Worm (Caenorhabditis elegans) whole organism, L1 larva: ENCODE data around the gene T12A7.2.

ENCODE experiments used
- C16A3.4 ChIP-seq: fragments of 150-350 bp; optimal IDR thresholded peaks from 2 replicates; lab custom pipeline; 2014; ENCODE audit warnings: missing biosample characterization, missing genetic modification characterization
- C34B4.2 ChIP-seq: sonication (generic microtip); optimal IDR thresholded peaks from 2 replicates; lab custom pipeline; 2017; ENCODE audit warnings: mild to moderate bottlenecking, missing genetic modification characterization, missing compliant biosample characterization
- alr-1 ChIP-seq: fragments of 200-800 bp; sonication (Bioruptor generic); optimal IDR thresholded peaks from 2 replicates; lab custom pipeline; 2018; ENCODE audit warnings: borderline replicate concordance, mild to moderate bottlenecking, missing genetic modification characterization, missing compliant biosample characterization
- ama-1 ChIP-seq: fragments of 150-350 bp; optimal IDR thresholded peaks from 2 replicates; lab custom pipeline; 2014
- blmp-1 ChIP-seq: fragments of 150-350 bp; optimal IDR thresholded peaks from 2 replicates; lab custom pipeline; 2014; ENCODE audit warnings: missing biosample characterization, missing genetic modification characterization
- ceh-8 ChIP-seq: fragments of 200-800 bp; sonication (Bioruptor generic); optimal IDR thresholded peaks from 2 replicates; lab custom pipeline; 2018; ENCODE audit warnings: mild to moderate bottlenecking, missing genetic modification characterization, moderate library complexity, missing compliant biosample characterization
- ceh-82 ChIP-seq, 3 experiments: fragments of 150-350 bp in 1 of 3; sonication (generic microtip) in 2 of 3; optimal IDR thresholded peaks; 2 replicates each; lab custom pipeline; 2014 to 2017; ENCODE audit warnings: missing biosample characterization in 3 of 3, missing genetic modification characterization in 3 of 3
- ceh-88 ChIP-seq: fragments of 200-800 bp; sonication (Bioruptor generic); IDR thresholded peaks from 2 replicates; pipeline ENCODE4 v1.3.6; 2022; ENCODE audit warnings: missing genetic modification characterization, missing compliant biosample characterization
- ceh-90 ChIP-seq: sonication (generic microtip); optimal IDR thresholded peaks from 2 replicates; lab custom pipeline; 2016; ENCODE audit warnings: missing genetic modification characterization, missing compliant biosample characterization
- ces-1 ChIP-seq: fragments of 150-350 bp; optimal IDR thresholded peaks from 2 replicates; lab custom pipeline; 2014; ENCODE audit warnings: missing biosample characterization, missing genetic modification reagents, missing genetic modification characterization
- egl-27 ChIP-seq, 2 experiments: fragments of 150-350 bp in 1 of 2; sonication (generic microtip); optimal IDR thresholded peaks; 3 replicates each; lab custom pipeline; 2017 to 2018; ENCODE audit warnings: missing biosample characterization in 2 of 2, missing genetic modification characterization in 2 of 2, missing genetic modification reagents in 2 of 2
- elt-2 ChIP-seq: sonication (generic microtip); optimal IDR thresholded peaks from 2 replicates; lab custom pipeline; 2016; ENCODE audit warnings: missing genetic modification characterization, mild to moderate bottlenecking, inconsistent platforms, missing compliant biosample characterization, missing genetic modification reagents
- elt-3 ChIP-seq, 6 experiments: fragments of 150-350 bp in 1 of 6; sonication (generic microtip); optimal IDR thresholded peaks; 2 replicates each; lab custom pipeline; 2017 to 2018; ENCODE audit warnings: missing biosample characterization in 6 of 6, missing genetic modification characterization in 6 of 6, inconsistent platforms in 1 of 6
- fkh-10 ChIP-seq: sonication (generic microtip); optimal IDR thresholded peaks from 2 replicates; lab custom pipeline; 2017; ENCODE audit warnings: missing biosample characterization, missing genetic modification reagents, missing genetic modification characterization
- fkh-8 ChIP-seq: sonication (generic microtip); optimal IDR thresholded peaks from 2 replicates; lab custom pipeline; 2016; ENCODE audit warnings: mild to moderate bottlenecking, missing genetic modification characterization, missing compliant biosample characterization
- hlh-17 ChIP-seq: fragments of 200-800 bp; sonication (Bioruptor generic); optimal IDR thresholded peaks from 2 replicates; lab custom pipeline; 2018; ENCODE audit warnings: missing genetic modification characterization, mild to moderate bottlenecking, missing compliant biosample characterization, moderate library complexity, borderline replicate concordance
- irx-1 ChIP-seq: sonication (generic microtip); optimal IDR thresholded peaks from 2 replicates; lab custom pipeline; 2016; ENCODE audit warnings: missing genetic modification characterization, missing compliant biosample characterization
- jun-1 ChIP-seq: fragments of 150-350 bp; optimal IDR thresholded peaks from 2 replicates; lab custom pipeline; 2014; ENCODE audit warnings: missing biosample characterization, missing genetic modification reagents, missing genetic modification characterization
- lin-13 ChIP-seq: fragments of 150-350 bp; optimal IDR thresholded peaks from 2 replicates; lab custom pipeline; 2014; ENCODE audit warnings: missing biosample characterization, missing genetic modification reagents, missing genetic modification characterization
- lin-14 ChIP-seq: fragments of 200-800 bp; sonication (Bioruptor generic); optimal IDR thresholded peaks from 2 replicates; lab custom pipeline; 2018; ENCODE audit warnings: mild to moderate bottlenecking, missing genetic modification characterization, moderate library complexity, missing compliant biosample characterization
- lin-15B ChIP-seq: fragments of 150-350 bp; sonication (generic microtip); optimal IDR thresholded peaks from 3 replicates; lab custom pipeline; 2014; ENCODE audit warnings: missing biosample characterization, missing genetic modification characterization
- lin-35 ChIP-seq, 2 experiments: fragments of 150-350 bp; optimal IDR thresholded peaks; 2 replicates each; lab custom pipeline; 2014; ENCODE audit warnings: missing biosample characterization in 2 of 2, missing genetic modification characterization in 2 of 2, missing genetic modification reagents in 2 of 2
- lin-39 ChIP-seq: fragments of 150-350 bp; optimal IDR thresholded peaks from 2 replicates; lab custom pipeline; 2014; ENCODE audit warnings: missing biosample characterization, missing genetic modification reagents, missing genetic modification characterization
- mab-9 ChIP-seq: fragments of 200-800 bp; sonication (Bioruptor generic); IDR thresholded peaks from 2 replicates; pipeline ENCODE4 v1.3.6; 2022; ENCODE audit warnings: missing genetic modification reagents, missing genetic modification characterization, missing compliant biosample characterization
- mdl-1 ChIP-seq, 2 experiments: fragments of 150-350 bp; optimal IDR thresholded peaks; 2 replicates each; lab custom pipeline; 2014 to 2017; ENCODE audit warnings: missing biosample characterization in 2 of 2, missing genetic modification characterization in 2 of 2, inconsistent platforms in 1 of 2
- mep-1 ChIP-seq: fragments of 150-350 bp; optimal IDR thresholded peaks from 2 replicates; lab custom pipeline; 2014; ENCODE audit warnings: missing biosample characterization, missing genetic modification characterization
- nhr-12 ChIP-seq: sonication (generic microtip); optimal IDR thresholded peaks from 2 replicates; lab custom pipeline; 2017; ENCODE audit warnings: missing biosample characterization, missing genetic modification characterization
- nhr-20 ChIP-seq: sonication (generic microtip); optimal IDR thresholded peaks from 2 replicates; lab custom pipeline; 2016; ENCODE audit warnings: mild to moderate bottlenecking, missing genetic modification characterization, missing compliant biosample characterization
- nhr-237 ChIP-seq: fragments of 150-350 bp; optimal IDR thresholded peaks from 2 replicates; lab custom pipeline; 2014; ENCODE audit warnings: missing biosample characterization, missing genetic modification characterization
- nhr-28 ChIP-seq: fragments of 150-350 bp; optimal IDR thresholded peaks from 2 replicates; lab custom pipeline; 2014; ENCODE audit warnings: missing biosample characterization, missing genetic modification characterization
- nhr-77 ChIP-seq: fragments of 150-350 bp; optimal IDR thresholded peaks from 2 replicates; lab custom pipeline; 2014; ENCODE audit warnings: missing biosample characterization, missing genetic modification characterization
- nhr-85 ChIP-seq: sonication (generic microtip); peaks from one replicate; lab custom pipeline; 2016; ENCODE audit warnings: missing genetic modification characterization, inconsistent platforms, missing compliant biosample characterization
- pax-3 ChIP-seq: fragments of 200-800 bp; sonication (Bioruptor generic); optimal IDR thresholded peaks from 2 replicates; lab custom pipeline; 2018; ENCODE audit warnings: mild to moderate bottlenecking, missing genetic modification characterization, moderate library complexity, missing compliant biosample characterization
- pqm-1 ChIP-seq: sonication (generic microtip); optimal IDR thresholded peaks from 3 replicates; lab custom pipeline; 2017; ENCODE audit warnings: missing biosample characterization, missing genetic modification characterization
- rnt-1 ChIP-seq: sonication (generic microtip); optimal IDR thresholded peaks from 2 replicates; lab custom pipeline; 2016; ENCODE audit warnings: mild to moderate bottlenecking, missing genetic modification characterization, moderate library complexity, missing compliant biosample characterization
- skn-1 ChIP-seq: fragments of 150-350 bp; optimal IDR thresholded peaks from 2 replicates; lab custom pipeline; 2014; ENCODE audit warnings: missing biosample characterization, missing genetic modification characterization
- snpc-4 ChIP-seq: fragments of 150-350 bp; optimal IDR thresholded peaks from 2 replicates; lab custom pipeline; 2014; ENCODE audit warnings: missing biosample characterization, missing genetic modification characterization
- snu-23 ChIP-seq: sonication (generic microtip); optimal IDR thresholded peaks from 2 replicates; lab custom pipeline; 2016; ENCODE audit warnings: missing genetic modification characterization, missing compliant biosample characterization
- sup-37 ChIP-seq: fragments of 200-800 bp; sonication (Bioruptor generic); optimal IDR thresholded peaks from 2 replicates; lab custom pipeline; 2018; ENCODE audit warnings: mild to moderate bottlenecking, missing genetic modification characterization, missing compliant biosample characterization
- swsn-7 ChIP-seq: sonication (generic microtip); optimal IDR thresholded peaks from 2 replicates; lab custom pipeline; 2016; ENCODE audit warnings: missing genetic modification characterization, missing compliant biosample characterization
- tbx-2 ChIP-seq: sonication (generic microtip); optimal IDR thresholded peaks from 2 replicates; lab custom pipeline; 2016; ENCODE audit warnings: missing genetic modification characterization, missing compliant biosample characterization
- unc-62 ChIP-seq: fragments of 150-350 bp; optimal IDR thresholded peaks from 2 replicates; lab custom pipeline; 2014; ENCODE audit warnings: missing biosample characterization, missing genetic modification reagents, missing genetic modification characterization
- vab-15 ChIP-seq: sonication (generic microtip); optimal IDR thresholded peaks from 2 replicates; lab custom pipeline; 2017; ENCODE audit warnings: missing genotype, mild to moderate bottlenecking, missing genetic modification characterization, missing compliant biosample characterization
- xbp-1 ChIP-seq: sonication (generic microtip); optimal IDR thresholded peaks from 2 replicates; lab custom pipeline; 2016; ENCODE audit warnings: missing genetic modification characterization, missing compliant biosample characterization
- zag-1 ChIP-seq: fragments of 150-350 bp; optimal IDR thresholded peaks from 2 replicates; lab custom pipeline; 2014; ENCODE audit warnings: missing biosample characterization, missing genetic modification characterization
- zip-4 ChIP-seq: fragments of 200-800 bp; sonication (Bioruptor generic); optimal IDR thresholded peaks from 2 replicates; lab custom pipeline; 2018; ENCODE audit warnings: mild to moderate bottlenecking, missing genetic modification characterization, moderate library complexity, missing compliant biosample characterization
- ztf-11 ChIP-seq, 2 experiments: sonication (generic microtip); optimal IDR thresholded peaks; 2 replicates each; lab custom pipeline; 2016 to 2017; ENCODE audit warnings: missing genetic modification characterization in 2 of 2, missing biosample characterization in 1 of 2, missing compliant biosample characterization in 1 of 2
- ztf-4 ChIP-seq: fragments of 150-350 bp; optimal IDR thresholded peaks from 2 replicates; lab custom pipeline; 2014; ENCODE audit warnings: missing biosample characterization, missing genetic modification characterization

T12A7.2 gene

ce11 chrIV:11721878-11722277 is 39.0 kb downstream of the T12A7.2 start:
- peak in 1 of 2 experiments; percentile 7 for TF ChIP-seq lin-35 (GFP tag; optimal IDR thresholded peaks at IDR 0.05; lab: Kevin White, UChicago)
- TF ChIP-seq lin-39 (tag; lab: Kevin White, UChicago): no peak
- peak; percentile 38 for TF ChIP-seq elt-2 (tag; lab: Kevin White, UChicago)

DNA sequence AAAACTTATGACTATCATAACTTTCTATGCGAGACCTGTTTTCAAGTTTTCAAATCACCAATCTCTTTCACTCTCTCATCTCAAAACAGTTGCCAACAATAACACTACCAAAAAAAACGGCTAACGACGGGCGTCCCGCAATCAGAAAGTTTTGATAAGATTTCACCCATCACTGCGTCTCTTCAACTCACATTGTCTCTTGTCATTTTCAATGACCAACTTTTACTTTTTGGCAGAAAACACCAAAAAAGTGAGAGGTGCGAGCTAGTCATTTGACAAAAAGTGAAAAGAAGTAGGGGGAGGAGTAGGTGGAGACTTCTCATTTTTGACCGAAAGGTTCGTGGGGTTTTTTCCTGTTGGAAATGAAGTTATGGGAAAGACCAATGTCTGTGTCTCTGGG is 42.3 kb downstream of the T12A7.2 start:
- TF ChIP-seq C34B4.2 (no peak), vab-15 (tag; lab: Kevin White, UChicago) (no peak), lin-15B (tag; lab: Kevin White, UChicago) (no peak), skn-1 (tag; lab: Kevin White, UChicago) (no peak), lin-39 (tag; lab: Kevin White, UChicago) (no peak), ztf-4 (tag; lab: Kevin White, UChicago) (no peak), nhr-85 (peak; percentile 71), hlh-17 (no peak), blmp-1 (tag; lab: Kevin White, UChicago) (peak; percentile 96), snpc-4 (tag; lab: Kevin White, UChicago) (no peak), swsn-7 (no peak), ceh-82 (tag; optimal IDR thresholded peaks at IDR 0.05; lab: Kevin White, UChicago) (no peak), elt-3 (tag; optimal IDR thresholded peaks at IDR 0.05; lab: Kevin White, UChicago) (peak in 1 of 6 experiments; percentile 76), alr-1 (no peak), lin-14 (GFP tag; lab: Kevin White, UChicago) (peak; percentile 51), zag-1 (tag; lab: Kevin White, UChicago) (no peak)

ce11 chrIV:11717094-11717876 is 43.6 kb downstream of the T12A7.2 start:
- TF ChIP-seq ceh-88 (GFP tag; lab: Robert Waterston, UW) (no peak), nhr-85 (peak; percentile 81), ceh-90 (no peak), lin-15B (tag; lab: Kevin White, UChicago) (no peak), mdl-1 (tag; optimal IDR thresholded peaks at IDR 0.05; lab: Kevin White, UChicago) (no peak), jun-1 (tag; lab: Kevin White, UChicago) (no peak), pqm-1 (tag; lab: Kevin White, UChicago) (no peak), lin-39 (tag; lab: Kevin White, UChicago) (no peak), fkh-8 (tag; lab: Kevin White, UChicago) (no peak), C16A3.4 (no peak), nhr-77 (tag; lab: Kevin White, UChicago) (no peak), lin-35 (GFP tag; optimal IDR thresholded peaks at IDR 0.05; lab: Kevin White, UChicago) (no peak), tbx-2 (tag; lab: Kevin White, UChicago) (peak; percentile 29), nhr-28 (tag; lab: Kevin White, UChicago) (no peak), blmp-1 (tag; lab: Kevin White, UChicago) (peak; percentile 53), irx-1 (no peak), pax-3 (tag; lab: Kevin White, UChicago) (no peak), fkh-10 (peak; percentile 30), snu-23 (peak; percentile 10), C34B4.2 (no peak), egl-27 (tag; optimal IDR thresholded peaks at IDR 0.05; lab: Kevin White, UChicago) (no peak), nhr-237 (no peak), lin-14 (GFP tag; lab: Kevin White, UChicago) (peak; percentile 50), unc-62 (GFP tag; lab: Kevin White, UChicago) (no peak), rnt-1 (tag; lab: Kevin White, UChicago) (no peak), lin-13 (GFP tag; lab: Kevin White, UChicago) (no peak), mab-9 (GFP tag; lab: Robert Waterston, UW) (no peak), sup-37 (GFP tag; lab: Kevin White, UChicago) (no peak), ceh-8 (GFP tag; lab: Kevin White, UChicago) (no peak), zip-4 (GFP tag; lab: Kevin White, UChicago) (no peak), mep-1 (tag; lab: Kevin White, UChicago) (peak; percentile 5), nhr-12 (tag; lab: Kevin White, UChicago) (no peak), ztf-11 (tag; optimal IDR thresholded peaks at IDR 0.05; lab: Kevin White, UChicago) (no peak), ces-1 (no peak), ama-1 (lab: Kevin White, UChicago) (no peak), xbp-1 (tag; lab: Kevin White, UChicago) (no peak), nhr-20 (tag; lab: Kevin White, UChicago) (peak; percentile 21)
